Worm (Caenorhabditis elegans): ENCODE data around the gene W07G4.2.

- no peak for TF ChIP-seq npax-4 (tag; optimal IDR thresholded peaks at IDR 0.05)
- no peak for TF ChIP-seq madf-2 (tag; optimal IDR thresholded peaks at IDR 0.05)
- peak; percentile 54 for TF ChIP-seq ceh-31 (tag; optimal IDR thresholded peaks at IDR 0.05)
Observed at ce11 chrV:13085917-13086552, 49.7 kb upstream of the W07G4.2 start.
